Fruit fly (Drosophila melanogaster) whole organism, embryonic: Measurements from ENCODE around the gene CG17145.
A peak's percentile ranks its signal among the peaks of the same experiment; 100 is the strongest.

Source experiments
- Abd-B ChIP-seq: fragments of 200-800 bp; sonication (Bioruptor generic); optimal IDR thresholded peaks from 2 replicates; lab custom pipeline; 2018; ENCODE audit warnings: missing biosample characterization, mild to moderate bottlenecking, missing genetic modification characterization, moderate library complexity
- B-H1 ChIP-seq: fragments of 200-800 bp; sonication (Bioruptor generic); IDR thresholded peaks from 3 replicates; pipeline ENCODE4 v1.3.6; 2022; ENCODE audit warnings: missing biosample characterization, missing genetic modification characterization
- CG10267 ChIP-seq: fragments of 200-800 bp; sonication (Bioruptor generic); optimal IDR thresholded peaks from 2 replicates; lab custom pipeline; 2018; ENCODE audit warnings: missing biosample characterization, mild to moderate bottlenecking, missing genetic modification characterization, moderate library complexity
- CG10274 ChIP-seq: fragments of 200-800 bp; sonication (Bioruptor generic); optimal IDR thresholded peaks from 3 replicates; lab custom pipeline; 2017; ENCODE audit warnings: missing biosample characterization, mild to moderate bottlenecking, missing genetic modification characterization
- CG10543 ChIP-seq: fragments of 200-800 bp; sonication (Bioruptor generic); optimal IDR thresholded peaks from 3 replicates; lab custom pipeline; 2017; ENCODE audit warnings: missing biosample characterization, mild to moderate bottlenecking, missing genetic modification characterization, moderate library complexity
- CG1233 ChIP-seq: fragments of 200-800 bp; sonication (Bioruptor generic); optimal IDR thresholded peaks from 4 replicates; lab custom pipeline; 2018; ENCODE audit warnings: missing biosample characterization, mild to moderate bottlenecking, missing genetic modification characterization
- CG12391 ChIP-seq: fragments of 200-800 bp; sonication (Bioruptor generic); optimal IDR thresholded peaks from 3 replicates; lab custom pipeline; 2018; ENCODE audit warnings: missing biosample characterization, mild to moderate bottlenecking, missing genetic modification characterization, moderate library complexity
- CG12659 ChIP-seq: fragments of 200-800 bp; sonication (Bioruptor generic); optimal IDR thresholded peaks from 3 replicates; lab custom pipeline; 2017; ENCODE audit warnings: mild to moderate bottlenecking, missing biosample characterization, missing genetic modification reagents, missing genetic modification characterization
- CG13287 ChIP-seq: fragments of 200-800 bp; sonication (Bioruptor generic); IDR thresholded peaks from 2 replicates; pipeline ENCODE4 v1.3.6; 2022; ENCODE audit warnings: missing biosample characterization, missing genetic modification characterization; ENCODE audit not compliant: partially characterized antibody
- CG13424 ChIP-seq: fragments of 200-800 bp; sonication (Bioruptor generic); optimal IDR thresholded peaks from 2 replicates; lab custom pipeline; 2019; ENCODE audit warnings: missing biosample characterization, mild to moderate bottlenecking, missing genetic modification characterization, moderate library complexity
- CG13894 ChIP-seq: fragments of 200-800 bp; sonication (Bioruptor generic); optimal IDR thresholded peaks from 3 replicates; lab custom pipeline; 2018; ENCODE audit warnings: missing biosample characterization, mild to moderate bottlenecking, missing genetic modification characterization, moderate library complexity
- CG14441 ChIP-seq: fragments of 200-800 bp; sonication (Bioruptor generic); IDR thresholded peaks from 2 replicates; pipeline ENCODE4 v1.3.6; 2022; ENCODE audit warnings: missing biosample characterization, missing genetic modification characterization
- CG14710 ChIP-seq: fragments of 200-800 bp; sonication (Bioruptor generic); optimal IDR thresholded peaks from 3 replicates; lab custom pipeline; 2019; ENCODE audit warnings: missing biosample characterization, mild to moderate bottlenecking, missing genetic modification characterization, moderate library complexity
- CG1529 ChIP-seq: fragments of 200-800 bp; sonication (Bioruptor generic); optimal IDR thresholded peaks from 3 replicates; lab custom pipeline; 2018; ENCODE audit warnings: missing biosample characterization, missing genetic modification characterization
- CG15696 ChIP-seq: fragments of 200-800 bp; sonication (Bioruptor generic); optimal IDR thresholded peaks from 2 replicates; lab custom pipeline; 2019; ENCODE audit warnings: missing biosample characterization, mild to moderate bottlenecking, missing genetic modification characterization, moderate library complexity
- CG16863 ChIP-seq: fragments of 200-800 bp; sonication (Bioruptor generic); optimal IDR thresholded peaks from 3 replicates; lab custom pipeline; 2016; ENCODE audit warnings: missing biosample characterization, missing genetic modification characterization
- CG17361 ChIP-seq: fragments of 200-800 bp; sonication (Bioruptor generic); IDR thresholded peaks from 3 replicates; pipeline ENCODE4 v1.3.6; 2022; ENCODE audit warnings: missing biosample characterization, missing genetic modification characterization
- CG18476 ChIP-seq: fragments of 200-800 bp; sonication (Bioruptor generic); optimal IDR thresholded peaks from 2 replicates; lab custom pipeline; 2016; ENCODE audit warnings: missing biosample characterization, mild to moderate bottlenecking, missing genetic modification characterization
- CG18619 ChIP-seq: fragments of 200-800 bp; sonication (Bioruptor generic); optimal IDR thresholded peaks from 3 replicates; lab custom pipeline; 2017; ENCODE audit warnings: missing biosample characterization, mild to moderate bottlenecking, missing genetic modification characterization
- CG2889 ChIP-seq: fragments of 200-800 bp; sonication (Bioruptor generic); IDR thresholded peaks from 3 replicates; pipeline ENCODE4 v1.3.6; 2022; ENCODE audit warnings: missing biosample characterization, missing genetic modification characterization
- CG3163 ChIP-seq: fragments of 200-800 bp; sonication (Bioruptor generic); optimal IDR thresholded peaks from 3 replicates; lab custom pipeline; 2016; ENCODE audit warnings: missing biosample characterization, missing genetic modification characterization
- CG4424 ChIP-seq: fragments of 200-800 bp; sonication (Bioruptor generic); optimal IDR thresholded peaks from 3 replicates; lab custom pipeline; 2016; ENCODE audit warnings: missing biosample characterization, missing genetic modification characterization
- CG4707 ChIP-seq: fragments of 200-800 bp; sonication (Bioruptor generic); optimal IDR thresholded peaks from 2 replicates; lab custom pipeline; 2018; ENCODE audit warnings: missing biosample characterization, mild to moderate bottlenecking, missing genetic modification characterization, moderate library complexity
- CG8089 ChIP-seq: fragments of 200-800 bp; sonication (Bioruptor generic); optimal IDR thresholded peaks from 3 replicates; lab custom pipeline; 2016; ENCODE audit warnings: missing biosample characterization, missing genetic modification characterization
- CG8924 ChIP-seq: fragments of 200-800 bp; optimal IDR thresholded peaks from 3 replicates; lab custom pipeline; 2019; ENCODE audit warnings: missing biosample characterization, mild to moderate bottlenecking, missing genetic modification characterization, moderate library complexity
- CHES-1-like ChIP-seq: fragments of 200-800 bp; sonication (Bioruptor generic); optimal IDR thresholded peaks from 2 replicates; lab custom pipeline; 2016; ENCODE audit warnings: missing biosample characterization, missing genetic modification characterization
- CoRest ChIP-seq: fragments of 200-800 bp; sonication (Bioruptor generic); optimal IDR thresholded peaks from 3 replicates; lab custom pipeline; 2018; ENCODE audit warnings: missing biosample characterization, mild to moderate bottlenecking, missing genetic modification characterization, moderate library complexity
- Doc2 ChIP-seq: fragments of 200-800 bp; sonication (Bioruptor generic); IDR thresholded peaks from 2 replicates; pipeline ENCODE4 v1.3.6; 2022; ENCODE audit warnings: missing biosample characterization, missing genetic modification characterization
- ERR ChIP-seq: fragments of 200-800 bp; sonication (Bioruptor generic); optimal IDR thresholded peaks from 2 replicates; lab custom pipeline; 2016; ENCODE audit warnings: missing biosample characterization, missing genetic modification characterization
- Ets65A ChIP-seq: fragments of 200-800 bp; sonication (Bioruptor generic); peaks from one replicate; lab custom pipeline; 2016; ENCODE audit warnings: missing biosample characterization, missing genetic modification characterization
- Myb ChIP-seq: fragments of 200-800 bp; sonication (Bioruptor generic); optimal IDR thresholded peaks from 2 replicates; lab custom pipeline; 2016; ENCODE audit warnings: missing biosample characterization, missing genetic modification characterization
- Ssrp ChIP-seq: fragments of 200-800 bp; sonication (Bioruptor generic); optimal IDR thresholded peaks from 2 replicates; lab custom pipeline; 2018; ENCODE audit warnings: missing biosample characterization, mild to moderate bottlenecking, missing genetic modification characterization, moderate library complexity
- ara ChIP-seq: fragments of 200-800 bp; sonication (Bioruptor generic); IDR thresholded peaks from 2 replicates; pipeline ENCODE4 v1.3.6; 2022; ENCODE audit warnings: missing biosample characterization, missing genetic modification characterization
- chm ChIP-seq: fragments of 200-800 bp; sonication (Bioruptor generic); IDR thresholded peaks from 2 replicates; pipeline ENCODE4 v1.3.6; 2022; ENCODE audit warnings: missing biosample characterization, missing genetic modification characterization
- dan ChIP-seq: fragments of 200-800 bp; sonication (Bioruptor generic); IDR thresholded peaks from 2 replicates; pipeline ENCODE4 v1.3.6; 2022; ENCODE audit warnings: missing biosample characterization, missing genetic modification characterization
- esg ChIP-seq: fragments of 200-800 bp; sonication (Bioruptor generic); conservative IDR thresholded peaks from 2 replicates; pipeline ENCODE4 v1.3.6; 2022; ENCODE audit warnings: missing biosample characterization, missing genetic modification characterization
- fd64A ChIP-seq: fragments of 200-800 bp; sonication (Bioruptor generic); optimal IDR thresholded peaks from 3 replicates; lab custom pipeline; 2018; ENCODE audit warnings: missing biosample characterization, mild to moderate bottlenecking, missing genetic modification characterization
- gce ChIP-seq: fragments of 200-800 bp; sonication (Bioruptor generic); IDR thresholded peaks from 3 replicates; pipeline ENCODE4 v1.3.6; 2022; ENCODE audit warnings: missing biosample characterization, missing genetic modification characterization
- jigr1 ChIP-seq: fragments of 200-800 bp; sonication (Bioruptor generic); IDR thresholded peaks from 3 replicates; pipeline ENCODE4 v1.3.6; 2022; ENCODE audit warnings: missing biosample characterization, missing genetic modification characterization
- lab ChIP-seq: fragments of 200-800 bp; sonication (Bioruptor generic); optimal IDR thresholded peaks from 3 replicates; lab custom pipeline; 2017; ENCODE audit warnings: missing biosample characterization, missing genetic modification characterization, mild to moderate bottlenecking, moderate library complexity, missing genetic modification reagents
- luna ChIP-seq: fragments of 200-800 bp; sonication (Bioruptor generic); optimal IDR thresholded peaks from 2 replicates; lab custom pipeline; 2016; ENCODE audit warnings: missing biosample characterization, missing genetic modification characterization
- otp ChIP-seq: fragments of 200-800 bp; sonication (Bioruptor generic); IDR thresholded peaks from 3 replicates; pipeline ENCODE4, ENCODE4 v1.3.6; 2022; ENCODE audit warnings: missing biosample characterization, missing genetic modification characterization
- tna ChIP-seq: fragments of 200-800 bp; sonication (Bioruptor generic); IDR thresholded peaks from 2 replicates; pipeline ENCODE4 v1.3.6; 2022; ENCODE audit warnings: missing biosample characterization, missing genetic modification characterization; ENCODE audit not compliant: partially characterized antibody
- toy ChIP-seq: fragments of 200-800 bp; sonication (Bioruptor generic); IDR thresholded peaks from 2 replicates; pipeline ENCODE4 v1.3.6; 2022; ENCODE audit warnings: missing biosample characterization, missing genetic modification characterization
- trh ChIP-seq: fragments of 200-800 bp; sonication (Bioruptor generic); optimal IDR thresholded peaks from 2 replicates; lab custom pipeline; 2016; ENCODE audit warnings: missing biosample characterization, missing genetic modification characterization
- z ChIP-seq: fragments of 200-800 bp; sonication (Bioruptor generic); IDR thresholded peaks from 3 replicates; pipeline ENCODE4 v1.3.6; 2022; ENCODE audit warnings: missing biosample characterization, missing genetic modification characterization

The CG17145 gene

DNA sequence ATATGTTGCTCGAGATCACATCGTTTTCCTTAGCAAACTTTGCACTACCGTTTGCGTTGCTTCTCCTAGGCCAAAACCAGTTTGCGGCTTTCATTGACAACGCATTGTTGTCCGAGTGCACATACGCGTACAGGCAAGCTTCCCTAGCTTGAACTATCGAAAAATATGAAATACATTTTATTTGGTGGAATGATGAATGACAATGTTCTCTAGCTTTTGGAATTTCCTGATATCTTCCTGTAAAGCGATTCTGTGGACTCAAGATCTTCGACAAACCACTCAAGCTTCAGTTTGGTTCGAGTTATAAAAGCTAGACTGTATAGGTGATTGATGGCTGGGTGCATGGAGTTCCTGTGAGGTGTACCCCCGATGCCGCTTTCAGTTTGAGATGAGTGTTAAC is 25.7 kb upstream of the CG17145 start (continued):
- peak; percentile 20 for TF ChIP-seq Myb
- TF ChIP-seq CG14710 (tag; lab: Kevin White, UChicago), result peak; percentile 53
- peak; percentile 23 for TF ChIP-seq CG3163 (GFP tag; lab: Kevin White, UChicago)
- TF ChIP-seq CG14441 (GFP tag; lab: Robert Waterston, UW), result peak; percentile 78
- no peak for TF ChIP-seq tna (GFP tag; lab: Robert Waterston, UW)
- peak; percentile 58; the same call in 1 of the 3 replicates for TF ChIP-seq otp
- peak; percentile 8 for TF ChIP-seq fd64A (GFP tag; lab: Kevin White, UChicago)
- no peak for TF ChIP-seq CG13894 (tag; lab: Kevin White, UChicago)
- TF ChIP-seq CG10543 (GFP tag; lab: Kevin White, UChicago), result no peak
- TF ChIP-seq lab (GFP tag; lab: Kevin White, UChicago), result peak; percentile 67
- TF ChIP-seq CG4707 (GFP tag; lab: Kevin White, UChicago), result peak; percentile 41
- peak; percentile 82 for TF ChIP-seq z
- peak; percentile 70 for TF ChIP-seq CG8924 (tag; lab: Kevin White, UChicago)
- TF ChIP-seq CHES-1-like (GFP tag; lab: Kevin White, UChicago), result peak; percentile 34
- peak; percentile 66 for TF ChIP-seq CG4424
- peak; percentile 56 for TF ChIP-seq CG13424 (tag; lab: Kevin White, UChicago)
- peak; percentile 4 for TF ChIP-seq CG18476
- TF ChIP-seq CG1529, result peak; percentile 31
- 0 out of 3 replicates have a peak, but pooled peaks have one; percentile 43 for TF ChIP-seq jigr1
- no peak for TF ChIP-seq luna (GFP tag; lab: Kevin White, UChicago)
- peak; percentile 60 for TF ChIP-seq CoRest (tag; lab: Kevin White, UChicago)
- TF ChIP-seq CG10267, result peak; percentile 28
- TF ChIP-seq toy, result no peak
- TF ChIP-seq trh, result no peak
- TF ChIP-seq CG10274, result no peak
- TF ChIP-seq CG1233 (GFP tag; lab: Kevin White, UChicago), result peak; percentile 52
- TF ChIP-seq CG12659 (GFP tag; lab: Kevin White, UChicago), result peak; percentile 37
- peak; percentile 55 for TF ChIP-seq Ets65A (GFP tag; lab: Kevin White, UChicago)
- TF ChIP-seq CG18619 (GFP tag; lab: Kevin White, UChicago), result peak; percentile 38
- peak; percentile 42 for TF ChIP-seq CG8089 (GFP tag; lab: Kevin White, UChicago)
- peak; percentile 82 for TF ChIP-seq CG17361 (GFP tag; lab: Robert Waterston, UW)
- TF ChIP-seq ERR, result no peak
- no peak for TF ChIP-seq Doc2
- TF ChIP-seq B-H1 (GFP tag; lab: Robert Waterston, UW), result peak; percentile 50; the same call in 2 of the 3 replicates
- peak; percentile 1 for TF ChIP-seq CG15696 (tag; lab: Kevin White, UChicago)
- peak; percentile 53 for TF ChIP-seq CG16863 (GFP tag; lab: Kevin White, UChicago)
- TF ChIP-seq dan, result no peak
- no peak for TF ChIP-seq CG13287 (GFP tag; lab: Robert Waterston, UW)
- peak; percentile 57 for TF ChIP-seq Ssrp (tag; lab: Kevin White, UChicago)
- peak; percentile 62 for TF ChIP-seq CG12391
- 0 out of 3 replicates have a peak, but pooled peaks have one; percentile 49 for TF ChIP-seq gce (GFP tag; lab: Robert Waterston, UW)
- TF ChIP-seq esg, result peak; percentile 63
- peak; percentile 19; the same call in 1 of the 3 replicates for TF ChIP-seq CG2889 (GFP tag; lab: Robert Waterston, UW)
- TF ChIP-seq Abd-B (GFP tag; lab: Kevin White, UChicago), result peak; percentile 64
- TF ChIP-seq chm (GFP tag; lab: Robert Waterston, UW), result peak; percentile 67; the same call in 1 of the 2 replicates
- peak; percentile 74 for TF ChIP-seq ara (GFP tag; lab: Robert Waterston, UW)
